Fruit fly (Drosophila melanogaster) whole organism, pupa: ENCODE data around the gene CG46427.

Experiments
- CG12605 ChIP-seq: fragments of 200-800 bp; sonication (Bioruptor generic); IDR thresholded peaks from 2 replicates; pipeline ENCODE4 v1.3.6; 2022; ENCODE audit warnings: missing biosample characterization, missing genetic modification characterization
- CG13204 ChIP-seq: fragments of 200-800 bp; sonication (Bioruptor generic); optimal IDR thresholded peaks from 2 replicates; lab custom pipeline; 2018; ENCODE audit warnings: missing biosample characterization, mild to moderate bottlenecking, missing genetic modification characterization, moderate library complexity
- CG15710 ChIP-seq: fragments of 200-800 bp; sonication (Bioruptor generic); optimal IDR thresholded peaks from 2 replicates; lab custom pipeline; 2018; ENCODE audit warnings: missing biosample characterization, mild to moderate bottlenecking, missing genetic modification characterization, moderate library complexity
- CG34367 ChIP-seq: fragments of 200-800 bp; sonication (Bioruptor generic); optimal IDR thresholded peaks from 2 replicates; lab custom pipeline; 2018; ENCODE audit warnings: missing biosample characterization, mild to moderate bottlenecking, missing genetic modification characterization
- CG4496 ChIP-seq: fragments of 200-800 bp; sonication (Bioruptor generic); IDR thresholded peaks from 3 replicates; pipeline ENCODE4 v1.3.6; 2022; ENCODE audit warnings: missing biosample characterization, missing genetic modification characterization
- CG8159 ChIP-seq: fragments of 200-800 bp; sonication (Bioruptor generic); optimal IDR thresholded peaks from 3 replicates; lab custom pipeline; 2018; ENCODE audit warnings: missing biosample characterization, mild to moderate bottlenecking, missing genetic modification characterization, moderate library complexity
- CG9948 ChIP-seq: fragments of 200-800 bp; sonication (Bioruptor generic); optimal IDR thresholded peaks from 2 replicates; lab custom pipeline; 2018; ENCODE audit warnings: missing biosample characterization, mild to moderate bottlenecking, missing genetic modification characterization, moderate library complexity
- D1 ChIP-seq: fragments of 200-800 bp; sonication (Bioruptor generic); optimal IDR thresholded peaks from 2 replicates; lab custom pipeline; 2018; ENCODE audit warnings: missing biosample characterization, mild to moderate bottlenecking, missing genetic modification characterization, moderate library complexity
- EcR ChIP-seq: fragments of 200-800 bp; sonication (Bioruptor generic); optimal IDR thresholded peaks from 3 replicates; lab custom pipeline; 2019; ENCODE audit warnings: missing biosample characterization, missing genetic modification characterization, mild to moderate bottlenecking, moderate library complexity, missing genetic modification reagents
- Ets98B ChIP-seq: fragments of 200-800 bp; sonication (Bioruptor generic); IDR thresholded peaks from 2 replicates; pipeline ENCODE4 v1.3.6; 2022; ENCODE audit warnings: missing biosample characterization, missing genetic modification characterization
- Pif1A ChIP-seq: fragments of 200-800 bp; sonication (Bioruptor generic); optimal IDR thresholded peaks from 3 replicates; lab custom pipeline; 2016; ENCODE audit warnings: missing biosample characterization, missing genetic modification characterization
- Pif1B ChIP-seq: fragments of 200-800 bp; sonication (Bioruptor generic); optimal IDR thresholded peaks from 3 replicates; lab custom pipeline; 2016; ENCODE audit warnings: missing biosample characterization, missing genetic modification characterization
- Snoo ChIP-seq: fragments of 200-800 bp; sonication (Bioruptor generic); optimal IDR thresholded peaks from 3 replicates; lab custom pipeline; 2017; ENCODE audit warnings: missing biosample characterization, mild to moderate bottlenecking, missing genetic modification characterization, inconsistent platforms

DNA sequence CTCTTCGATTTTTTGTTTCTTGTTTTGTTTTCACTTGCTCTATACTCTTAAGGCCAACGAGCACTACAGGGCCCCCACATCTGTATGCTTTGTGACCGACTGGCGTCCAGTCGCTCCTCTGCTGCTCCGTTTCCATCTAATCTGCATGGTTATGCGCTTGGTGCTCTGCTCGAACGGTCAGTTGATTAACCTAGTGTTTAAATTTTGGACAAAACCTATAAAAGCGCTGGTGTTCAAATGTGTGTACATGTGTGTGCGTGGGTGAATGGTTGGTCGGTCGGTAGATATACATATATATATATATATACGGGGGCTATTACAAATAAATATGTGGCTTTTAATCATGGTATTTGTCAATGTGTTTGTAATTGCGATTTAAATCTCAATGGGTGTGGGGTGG lies 14.9 kb downstream of the CG46427 start:
- TF ChIP-seq CG12605 (GFP tag; lab: Robert Waterston, UW) (no peak), CG15710 (tag; lab: Kevin White, UChicago) (no peak), EcR (GFP tag; lab: Kevin White, UChicago) (peak; percentile 2), CG9948 (tag; lab: Kevin White, UChicago) (no peak), Pif1A (GFP tag; lab: Kevin White, UChicago) (no peak), Pif1B (no peak), Snoo (tag; lab: Kevin White, UChicago) (no peak), D1 (tag; lab: Kevin White, UChicago) (no peak), Ets98B (GFP tag; lab: Robert Waterston, UW) (no peak), CG34367 (tag; lab: Kevin White, UChicago) (no peak), CG4496 (GFP tag; lab: Robert Waterston, UW) (no peak), CG13204 (GFP tag; lab: Kevin White, UChicago) (no peak), CG8159 (tag; lab: Kevin White, UChicago) (no peak)
